Fruit fly (Drosophila melanogaster) whole organism, prepupa: ENCODE data around the gene dnc.
A peak's percentile ranks its signal among the peaks of the same experiment; 100 is the strongest.

ENCODE experiments used
- CG3032 ChIP-seq: fragments of 200-800 bp; optimal IDR thresholded peaks from 2 replicates; lab custom pipeline; 2019; ENCODE audit warnings: missing biosample characterization, mild to moderate bottlenecking, missing genetic modification characterization, moderate library complexity
- CG6163 ChIP-seq: fragments of 200-800 bp; sonication (Bioruptor generic); IDR thresholded peaks from 3 replicates; pipeline ENCODE4 v1.3.6; 2022; ENCODE audit warnings: missing biosample characterization, missing genetic modification characterization
- CG6276 ChIP-seq: fragments of 200-800 bp; sonication (Bioruptor generic); optimal IDR thresholded peaks from 2 replicates; lab custom pipeline; 2017; ENCODE audit warnings: missing biosample characterization, mild to moderate bottlenecking, missing genetic modification characterization
- CG8119 ChIP-seq: fragments of 200-800 bp; sonication (Bioruptor generic); IDR thresholded peaks from 3 replicates; pipeline ENCODE4 v1.3.6; 2022; ENCODE audit warnings: missing biosample characterization, missing genetic modification characterization
- Eip78C ChIP-seq: fragments of 200-800 bp; sonication (Bioruptor generic); peaks from one replicate; lab custom pipeline; 2016; ENCODE audit warnings: missing biosample characterization, missing genetic modification characterization
- OdsH ChIP-seq: fragments of 200-800 bp; sonication (Bioruptor generic); optimal IDR thresholded peaks from 3 replicates; lab custom pipeline; 2016; ENCODE audit warnings: missing biosample characterization, missing genetic modification characterization
- dac ChIP-seq: fragments of 200-800 bp; sonication (Bioruptor generic); optimal IDR thresholded peaks from 2 replicates; lab custom pipeline; 2017; ENCODE audit warnings: missing biosample characterization, mild to moderate bottlenecking, missing genetic modification characterization
- eg ChIP-seq: fragments of 200-800 bp; sonication (Bioruptor generic); IDR thresholded peaks from 3 replicates; pipeline ENCODE4 v1.3.6; 2022; ENCODE audit warnings: missing biosample characterization, missing genetic modification characterization
- spab ChIP-seq: fragments of 200-800 bp; sonication (Bioruptor generic); optimal IDR thresholded peaks from 2 replicates; lab custom pipeline; 2017; ENCODE audit warnings: missing biosample characterization, mild to moderate bottlenecking, missing genetic modification characterization, missing genetic modification reagents

DNA sequence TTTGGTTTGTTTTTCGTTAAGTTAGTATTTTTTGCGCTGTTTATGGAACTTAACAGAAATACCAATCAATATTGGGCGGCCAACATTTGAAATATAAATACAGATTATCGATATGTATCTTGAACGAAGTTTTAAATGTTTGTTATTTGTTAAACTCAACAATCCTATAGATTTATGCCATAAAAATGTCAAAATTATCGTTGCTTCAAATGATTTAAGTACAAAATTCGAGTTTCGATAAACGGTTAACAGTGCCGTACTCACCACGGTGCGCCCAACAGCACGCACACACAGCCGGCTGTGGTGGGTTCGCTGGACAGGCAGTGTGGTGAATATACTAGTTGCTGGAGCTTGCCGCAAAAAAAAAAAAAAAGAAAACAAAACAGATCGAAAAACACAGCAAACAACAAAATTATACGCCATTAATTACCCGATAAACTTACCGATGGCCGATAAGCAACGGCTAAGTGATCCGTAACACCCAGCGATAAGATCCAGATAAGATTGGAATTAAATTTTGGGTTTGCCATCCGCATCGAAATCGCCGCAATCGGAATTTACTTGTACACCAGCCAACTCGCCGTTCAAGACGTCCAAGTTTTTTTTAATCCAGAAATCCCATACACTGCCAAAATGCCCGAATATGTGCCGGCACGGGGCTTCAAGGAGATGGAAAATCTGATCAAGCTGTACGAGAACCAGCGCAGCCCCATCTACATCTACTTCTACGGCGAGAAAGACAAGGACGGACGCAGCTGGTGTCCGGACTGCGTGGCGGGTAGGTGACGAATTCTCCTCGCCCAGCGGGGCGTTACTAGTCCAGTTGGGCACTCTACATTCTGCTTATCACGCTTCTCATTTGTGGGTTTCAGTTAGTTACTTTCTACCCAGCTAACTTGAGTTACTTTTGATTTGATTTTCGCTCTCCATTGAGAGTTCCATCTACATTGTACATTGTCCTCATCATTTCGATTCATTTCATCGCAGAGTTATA lies 1.1 kb upstream of the dnc start, which contains the start of gene CG3939:
- TF ChIP-seq CG8119 (GFP tag; lab: Robert Waterston, UW), result peak; percentile 74
- no peak for TF ChIP-seq dac (GFP tag; lab: Kevin White, UChicago)
- TF ChIP-seq spab (GFP tag; lab: Kevin White, UChicago), result peak; percentile 3
- peak; percentile 59; the same call in 2 of the 3 replicates for TF ChIP-seq CG6163
- peak; percentile 45 for TF ChIP-seq CG6276 (GFP tag; lab: Kevin White, UChicago)
- TF ChIP-seq OdsH (GFP tag; lab: Kevin White, UChicago), result no peak
- peak; percentile 54 for TF ChIP-seq Eip78C (GFP tag; lab: Kevin White, UChicago)
- TF ChIP-seq eg (GFP tag; lab: Robert Waterston, UW), result peak; percentile 63; the same call in 2 of the 3 replicates
- no peak for TF ChIP-seq CG3032 (tag; lab: Kevin White, UChicago)
